Fruit fly (Drosophila melanogaster) whole organism, embryonic: ENCODE measurements around the gene CG33268.
A peak's percentile ranks its signal among the peaks of the same experiment; 100 is the strongest.

Experiments
- Atf6 ChIP-seq: fragments of 200-800 bp; sonication (Bioruptor generic); IDR thresholded peaks from 2 replicates; pipeline ENCODE4 v1.3.6; 2022; ENCODE audit warnings: missing biosample characterization, missing genetic modification characterization
- Awh ChIP-seq: fragments of 200-800 bp; sonication (Bioruptor generic); IDR thresholded peaks from 2 replicates; pipeline ENCODE4, ENCODE4 v1.3.6; 2022; ENCODE audit warnings: missing biosample characterization, missing genetic modification characterization
- CG10274 ChIP-seq: fragments of 200-800 bp; sonication (Bioruptor generic); optimal IDR thresholded peaks from 3 replicates; lab custom pipeline; 2017; ENCODE audit warnings: missing biosample characterization, mild to moderate bottlenecking, missing genetic modification characterization
- CG10654 ChIP-seq: fragments of 200-800 bp; sonication (Bioruptor generic); optimal IDR thresholded peaks from 2 replicates; lab custom pipeline; 2016; ENCODE audit warnings: missing biosample characterization, missing genetic modification characterization
- CG10979 ChIP-seq: fragments of 200-800 bp; sonication (Bioruptor generic); optimal IDR thresholded peaks from 2 replicates; lab custom pipeline; 2018; ENCODE audit warnings: missing biosample characterization, mild to moderate bottlenecking, missing genetic modification characterization, moderate library complexity
- CG12659 ChIP-seq: fragments of 200-800 bp; sonication (Bioruptor generic); optimal IDR thresholded peaks from 3 replicates; lab custom pipeline; 2017; ENCODE audit warnings: mild to moderate bottlenecking, missing biosample characterization, missing genetic modification reagents, missing genetic modification characterization
- CG13296 ChIP-seq: fragments of 200-800 bp; sonication (Bioruptor generic); optimal IDR thresholded peaks from 3 replicates; lab custom pipeline; 2018; ENCODE audit warnings: missing biosample characterization, mild to moderate bottlenecking, missing genetic modification characterization
- CG14860 ChIP-seq: fragments of 200-800 bp; sonication (Bioruptor generic); IDR thresholded peaks from 3 replicates; pipeline ENCODE4 v1.3.6; 2022; ENCODE audit warnings: missing biosample characterization, missing genetic modification characterization; ENCODE audit not compliant: partially characterized antibody
- CG15696 ChIP-seq: fragments of 200-800 bp; sonication (Bioruptor generic); optimal IDR thresholded peaks from 2 replicates; lab custom pipeline; 2019; ENCODE audit warnings: missing biosample characterization, mild to moderate bottlenecking, missing genetic modification characterization, moderate library complexity
- CG16813 ChIP-seq: fragments of 200-800 bp; sonication (Bioruptor generic); IDR thresholded peaks from 3 replicates; pipeline ENCODE4 v1.3.6; 2022; ENCODE audit warnings: missing biosample characterization, missing genetic modification characterization; ENCODE audit not compliant: partially characterized antibody
- CG17359 ChIP-seq: fragments of 200-800 bp; sonication (Bioruptor generic); optimal IDR thresholded peaks from 3 replicates; lab custom pipeline; 2018; ENCODE audit warnings: missing biosample characterization, mild to moderate bottlenecking, missing genetic modification characterization, moderate library complexity
- CG17829 ChIP-seq: fragments of 200-800 bp; optimal IDR thresholded peaks from 2 replicates; lab custom pipeline; 2019; ENCODE audit warnings: missing biosample characterization, mild to moderate bottlenecking, missing genetic modification characterization, moderate library complexity
- CG2129 ChIP-seq: fragments of 200-800 bp; sonication (Bioruptor generic); IDR thresholded peaks from 2 replicates; pipeline ENCODE4 v1.3.6; 2022; ENCODE audit warnings: missing biosample characterization, missing genetic modification characterization; ENCODE audit not compliant: partially characterized antibody
- CG30431 ChIP-seq: fragments of 200-800 bp; sonication (Bioruptor generic); optimal IDR thresholded peaks from 2 replicates; lab custom pipeline; 2017; ENCODE audit warnings: missing biosample characterization, missing genetic modification characterization
- CG32532 ChIP-seq: fragments of 200-800 bp; sonication (Bioruptor generic); IDR thresholded peaks from 2 replicates; pipeline ENCODE4 v1.3.6; 2022; ENCODE audit warnings: missing biosample characterization, missing genetic modification characterization
- CG4707 ChIP-seq: fragments of 200-800 bp; sonication (Bioruptor generic); optimal IDR thresholded peaks from 2 replicates; lab custom pipeline; 2018; ENCODE audit warnings: missing biosample characterization, mild to moderate bottlenecking, missing genetic modification characterization, moderate library complexity
- CG6272 ChIP-seq: fragments of 200-800 bp; sonication (Bioruptor generic); IDR thresholded peaks from 2 replicates; pipeline ENCODE4 v1.3.6; 2022; ENCODE audit warnings: missing biosample characterization, missing genetic modification characterization
- CG8359 ChIP-seq: fragments of 200-800 bp; sonication (Bioruptor generic); optimal IDR thresholded peaks from 2 replicates; lab custom pipeline; 2017; ENCODE audit warnings: missing biosample characterization, mild to moderate bottlenecking, missing genetic modification characterization, borderline replicate concordance
- CG9215 ChIP-seq: fragments of 200-800 bp; sonication (Bioruptor generic); IDR thresholded peaks from 2 replicates; pipeline ENCODE4 v1.3.6; 2022; ENCODE audit warnings: missing biosample characterization, missing genetic modification characterization
- Dek ChIP-seq: fragments of 200-800 bp; sonication (Bioruptor generic); optimal IDR thresholded peaks from 3 replicates; lab custom pipeline; 2019; ENCODE audit warnings: missing biosample characterization, mild to moderate bottlenecking, missing genetic modification characterization, moderate library complexity
- Elba2 ChIP-seq: fragments of 200-800 bp; sonication (Bioruptor generic); optimal IDR thresholded peaks from 3 replicates; lab custom pipeline; 2016; ENCODE audit warnings: missing biosample characterization, missing genetic modification characterization
- Fer2 ChIP-seq: fragments of 200-800 bp; sonication (Bioruptor generic); optimal IDR thresholded peaks from 2 replicates; lab custom pipeline; 2018; ENCODE audit warnings: missing biosample characterization, mild to moderate bottlenecking, missing genetic modification characterization, moderate library complexity
- Lim3 ChIP-seq: fragments of 200-800 bp; sonication (Bioruptor generic); IDR thresholded peaks from 2 replicates; pipeline ENCODE4 v1.3.6; 2022; ENCODE audit warnings: missing biosample characterization, missing genetic modification characterization
- NC2β ChIP-seq: fragments of 200-800 bp; sonication (Bioruptor generic); optimal IDR thresholded peaks from 2 replicates; lab custom pipeline; 2016; ENCODE audit warnings: missing biosample characterization, missing genetic modification characterization
- Neu2 ChIP-seq: fragments of 200-800 bp; sonication (Bioruptor generic); optimal IDR thresholded peaks from 3 replicates; lab custom pipeline; 2016; ENCODE audit warnings: missing biosample characterization, missing genetic modification characterization, borderline replicate concordance
- Nf-YA ChIP-seq: fragments of 200-800 bp; sonication (Bioruptor generic); IDR thresholded peaks from 2 replicates; pipeline ENCODE4 v1.3.6; 2022; ENCODE audit warnings: missing biosample characterization, missing genetic modification characterization
- Pdp1 ChIP-seq, 2 experiments: fragments of 200-800 bp; sonication (Bioruptor generic); optimal IDR thresholded peaks; 3 replicates each; lab custom pipeline; 2016; ENCODE audit warnings: missing biosample characterization in 2 of 2, missing genetic modification characterization in 2 of 2, mild to moderate bottlenecking in 1 of 2, moderate library complexity in 1 of 2
- Ptx1 ChIP-seq: fragments of 200-800 bp; sonication (Bioruptor generic); IDR thresholded peaks from 2 replicates; pipeline ENCODE4 v1.3.6; 2022; ENCODE audit warnings: missing biosample characterization, missing genetic modification characterization
- Ravus ChIP-seq: fragments of 200-800 bp; sonication (Bioruptor generic); IDR thresholded peaks from 2 replicates; pipeline ENCODE4 v1.3.6; 2022; ENCODE audit warnings: missing biosample characterization, missing genetic modification characterization
- Rx ChIP-seq: fragments of 200-800 bp; sonication (Bioruptor generic); IDR thresholded peaks from 2 replicates; pipeline ENCODE4 v1.3.6; 2022; ENCODE audit warnings: missing biosample characterization, missing genetic modification characterization
- Sin3A ChIP-seq: fragments of >200 bp; optimal IDR thresholded peaks from 2 replicates; lab custom pipeline; 2018
- ab ChIP-seq: fragments of 200-800 bp; sonication (Bioruptor generic); optimal IDR thresholded peaks from 2 replicates; lab custom pipeline; 2016; ENCODE audit warnings: missing biosample characterization, missing genetic modification characterization
- ac ChIP-seq: fragments of 200-800 bp; sonication (Bioruptor generic); optimal IDR thresholded peaks from 3 replicates; lab custom pipeline; 2017; ENCODE audit warnings: missing biosample characterization, mild to moderate bottlenecking, missing genetic modification characterization
- chm ChIP-seq: fragments of 200-800 bp; sonication (Bioruptor generic); IDR thresholded peaks from 2 replicates; pipeline ENCODE4 v1.3.6; 2022; ENCODE audit warnings: missing biosample characterization, missing genetic modification characterization
- croc ChIP-seq: fragments of 200-800 bp; sonication (Bioruptor generic); conservative IDR thresholded peaks from 3 replicates; pipeline ENCODE4 v1.3.6; 2022; ENCODE audit warnings: missing biosample characterization, missing genetic modification characterization
- cwo ChIP-seq: fragments of 200-800 bp; sonication (Bioruptor generic); optimal IDR thresholded peaks from 3 replicates; lab custom pipeline; 2017; ENCODE audit warnings: missing biosample characterization, missing genetic modification characterization, mild to moderate bottlenecking, moderate library complexity, missing genetic modification reagents
- da ChIP-seq: fragments of 200-800 bp; sonication (Bioruptor generic); optimal IDR thresholded peaks from 2 replicates; lab custom pipeline; 2016; ENCODE audit warnings: missing biosample characterization, missing genetic modification characterization
- grau ChIP-seq: fragments of 200-800 bp; optimal IDR thresholded peaks from 3 replicates; lab custom pipeline; 2019; ENCODE audit warnings: missing biosample characterization, mild to moderate bottlenecking, missing genetic modification characterization, moderate library complexity
- gsb-n ChIP-seq: fragments of 200-800 bp; sonication (Bioruptor generic); optimal IDR thresholded peaks from 3 replicates; lab custom pipeline; 2018; ENCODE audit warnings: missing biosample characterization, mild to moderate bottlenecking, missing genetic modification characterization
- lilli ChIP-seq: fragments of 200-800 bp; sonication (Bioruptor generic); optimal IDR thresholded peaks from 3 replicates; lab custom pipeline; 2016; ENCODE audit warnings: missing biosample characterization, missing genetic modification characterization
- pfk ChIP-seq: fragments of 200-800 bp; sonication (Bioruptor generic); optimal IDR thresholded peaks from 2 replicates; lab custom pipeline; 2018; ENCODE audit warnings: missing biosample characterization, mild to moderate bottlenecking, missing genetic modification characterization, moderate library complexity
- pros ChIP-seq: fragments of 200-800 bp; sonication (Bioruptor generic); optimal IDR thresholded peaks from 3 replicates; lab custom pipeline; 2019; ENCODE audit warnings: missing biosample characterization, mild to moderate bottlenecking, missing genetic modification characterization, moderate library complexity
- repo ChIP-seq: fragments of 200-800 bp; sonication (Bioruptor generic); optimal IDR thresholded peaks from 2 replicates; lab custom pipeline; 2016; ENCODE audit warnings: missing biosample characterization, missing genetic modification characterization
- seq ChIP-seq: fragments of 200-800 bp; sonication (Bioruptor generic); IDR thresholded peaks from 2 replicates; pipeline ENCODE4 v1.3.6; 2022; ENCODE audit warnings: missing biosample characterization, missing genetic modification characterization
- slp2 ChIP-seq: fragments of 200-800 bp; sonication (Bioruptor generic); optimal IDR thresholded peaks from 2 replicates; lab custom pipeline; 2016; ENCODE audit warnings: missing biosample characterization, missing genetic modification characterization
- stc ChIP-seq: fragments of 200-800 bp; sonication (Bioruptor generic); IDR thresholded peaks from 2 replicates; pipeline ENCODE4 v1.3.6; 2022; ENCODE audit warnings: missing biosample characterization, missing genetic modification characterization
- tio ChIP-seq: fragments of 200-800 bp; sonication (Bioruptor generic); optimal IDR thresholded peaks from 2 replicates; lab custom pipeline; 2017; ENCODE audit warnings: missing biosample characterization, missing genetic modification characterization, inconsistent platforms
- toy ChIP-seq: fragments of 200-800 bp; sonication (Bioruptor generic); IDR thresholded peaks from 2 replicates; pipeline ENCODE4 v1.3.6; 2022; ENCODE audit warnings: missing biosample characterization, missing genetic modification characterization
- vvl ChIP-seq: fragments of 200-800 bp; sonication (Bioruptor generic); IDR thresholded peaks from 2 replicates; pipeline ENCODE4 v1.3.6; 2022; ENCODE audit warnings: missing biosample characterization, missing genetic modification characterization

Gene CG33268

dm6 chr3L:11561946-11562760 is 28.9 kb downstream of the CG33268 start, which contains the start of the genes CG7394 and Mob2 (continued):
- TF ChIP-seq slp2 (GFP tag; lab: Kevin White, UChicago) = peak; percentile 79
- peak; percentile 80 for TF ChIP-seq repo (GFP tag; lab: Kevin White, UChicago)
- TF ChIP-seq CG32532 = peak; percentile 94
- peak; percentile 88 for TF ChIP-seq CG17359 (tag; lab: Kevin White, UChicago)
- TF ChIP-seq Sin3A (lab: Kevin White, UChicago) = peak; percentile 92
- TF ChIP-seq CG10979 = peak; percentile 85
- TF ChIP-seq croc (GFP tag; lab: Robert Waterston, UW) = peak; percentile 64
- TF ChIP-seq CG8359 (GFP tag; lab: Kevin White, UChicago) = peak; percentile 38
- peak; percentile 94 for TF ChIP-seq Atf6 (GFP tag; lab: Robert Waterston, UW)
- TF ChIP-seq CG17829 = peak; percentile 88
- no peak for TF ChIP-seq ab (GFP tag; lab: Kevin White, UChicago)
- TF ChIP-seq toy = peak; percentile 87
- TF ChIP-seq CG4707 (GFP tag; lab: Kevin White, UChicago) = peak; percentile 70
- peak; percentile 78 for TF ChIP-seq cwo (GFP tag; lab: Kevin White, UChicago)
- TF ChIP-seq pros (GFP tag; lab: Kevin White, UChicago) = no peak
- TF ChIP-seq chm (GFP tag; lab: Robert Waterston, UW) = peak; percentile 76
- peak; percentile 58 for TF ChIP-seq CG10274 (GFP tag; lab: Kevin White, UChicago)
- peak; percentile 91 for TF ChIP-seq Ptx1
- peak; percentile 7 for TF ChIP-seq pfk
- peak; percentile 84 for TF ChIP-seq CG6272 (GFP tag; lab: Robert Waterston, UW)
- TF ChIP-seq lilli (GFP tag; lab: Kevin White, UChicago) = peak; percentile 95
- peak; percentile 59 for TF ChIP-seq da
- 0 out of 2 replicates have a peak, but pooled peaks have one; percentile 19 for TF ChIP-seq Lim3 (GFP tag; lab: Robert Waterston, UW)
- TF ChIP-seq vvl = peak; percentile 94
- peak; percentile 84 for TF ChIP-seq CG15696 (tag; lab: Kevin White, UChicago)
- TF ChIP-seq Rx (GFP tag; lab: Robert Waterston, UW) = peak; percentile 78
- peak; percentile 87 for TF ChIP-seq tio (GFP tag; lab: Kevin White, UChicago)
- peak; percentile 65 for TF ChIP-seq CG30431 (GFP tag; lab: Kevin White, UChicago)
- peak; percentile 81 for TF ChIP-seq Dek
- TF ChIP-seq CG12659 = peak; percentile 92
- peak; percentile 64 for TF ChIP-seq Elba2 (GFP tag; lab: Kevin White, UChicago)
- TF ChIP-seq CG13296 (GFP tag; lab: Kevin White, UChicago) = peak; percentile 83
- TF ChIP-seq NC2β = peak; percentile 84
- peak; percentile 85 for TF ChIP-seq seq
- TF ChIP-seq Neu2 (GFP tag; lab: Kevin White, UChicago) = peak; percentile 60
- peak; percentile 76 for TF ChIP-seq Nf-YA
- peak; percentile 89 for TF ChIP-seq CG16813 (GFP tag; lab: Robert Waterston, UW)
- peak; percentile 83 for TF ChIP-seq Awh (GFP tag; lab: Robert Waterston, UW)
- peak; percentile 15 for TF ChIP-seq ac (GFP tag; lab: Kevin White, UChicago)
- TF ChIP-seq grau (tag; lab: Kevin White, UChicago) = peak; percentile 90
- TF ChIP-seq Fer2 = peak; percentile 84
- peak; percentile 69 for TF ChIP-seq CG2129 (GFP tag; lab: Robert Waterston, UW)
- peak; percentile 65 for TF ChIP-seq gsb-n (tag; lab: Kevin White, UChicago)
- TF ChIP-seq Pdp1 (GFP tag; optimal IDR thresholded peaks at IDR 0.05; lab: Kevin White, UChicago) = peak; percentile 61 to 91
- peak; percentile 85 for TF ChIP-seq stc (GFP tag; lab: Robert Waterston, UW)
- peak; percentile 86 for TF ChIP-seq CG9215 (GFP tag; lab: Robert Waterston, UW)
- TF ChIP-seq Ravus (GFP tag; lab: Robert Waterston, UW) = peak; percentile 59
- TF ChIP-seq CG14860 (GFP tag; lab: Robert Waterston, UW) = peak; percentile 83
- TF ChIP-seq CG10654 (GFP tag; lab: Kevin White, UChicago) = peak; percentile 90
